Fruit fly (Drosophila melanogaster): ENCODE results near the gene Nfs1.

DNA sequence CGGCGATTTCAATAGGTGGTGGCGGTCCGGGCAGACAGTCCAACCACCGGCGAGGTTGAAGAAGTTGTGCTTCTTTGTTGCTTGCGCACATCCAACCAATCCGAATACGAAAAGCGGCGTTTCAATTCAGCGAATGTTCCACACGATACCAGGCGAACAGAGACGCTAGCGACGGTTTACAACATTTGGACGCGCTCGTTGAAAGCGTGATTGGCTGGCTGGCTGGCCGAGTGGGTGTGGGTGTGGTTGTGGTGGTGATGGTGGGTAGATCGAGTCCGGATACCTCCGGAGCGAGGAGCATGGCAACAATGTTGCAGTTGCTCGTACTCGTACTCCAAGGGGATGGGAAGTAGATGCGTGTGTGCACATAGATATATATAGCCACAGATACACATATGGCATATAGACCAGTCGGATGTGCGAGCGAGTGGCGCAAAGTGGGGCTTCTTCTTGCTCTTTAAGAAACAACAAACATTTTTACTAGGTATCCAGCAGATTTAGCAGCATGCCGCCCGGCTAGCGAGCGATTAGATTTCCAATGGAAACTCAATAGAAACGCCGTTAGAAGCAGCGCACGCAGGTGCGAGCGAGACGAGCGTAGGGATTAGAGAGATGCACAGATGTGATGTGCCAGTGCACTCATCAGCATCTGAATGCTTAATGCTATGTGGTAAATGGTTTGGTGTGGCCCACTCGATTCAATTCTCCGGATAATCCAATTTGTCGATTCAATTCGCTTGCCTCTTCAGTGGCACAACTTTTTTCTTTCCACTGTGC lies 10.8 kb downstream of the Nfs1 start:
- TF ChIP-seq ac (GFP tag; optimal IDR thresholded peaks at IDR 0.05) (peak; percentile 14), crol (GFP tag; IDR thresholded peaks at IDR 0.05) (no peak), CG2120 (GFP tag; optimal IDR thresholded peaks at IDR 0.05) (no peak), YL-1 (GFP tag; optimal IDR thresholded peaks at IDR 0.05) (no peak), CG18262 (tag; optimal IDR thresholded peaks at IDR 0.05) (no peak), D (optimal IDR thresholded peaks at IDR 0.05) (peak; percentile 91), D (GFP tag; optimal IDR thresholded peaks at IDR 0.05) (peak; percentile 8), CG10147 (GFP tag; optimal IDR thresholded peaks at IDR 0.05) (no peak), CG6272 (GFP tag; IDR thresholded peaks at IDR 0.05) (no peak), grn (GFP tag; optimal IDR thresholded peaks at IDR 0.05) (peak; percentile 65), sna (GFP tag; IDR thresholded peaks at IDR 0.05; ENCODE audit: partially characterized antibody) (no peak), jigr1 (GFP tag; IDR thresholded peaks at IDR 0.05) (no peak)

Measured in whole organism, embryonic.